In the genomic region with DNA sequence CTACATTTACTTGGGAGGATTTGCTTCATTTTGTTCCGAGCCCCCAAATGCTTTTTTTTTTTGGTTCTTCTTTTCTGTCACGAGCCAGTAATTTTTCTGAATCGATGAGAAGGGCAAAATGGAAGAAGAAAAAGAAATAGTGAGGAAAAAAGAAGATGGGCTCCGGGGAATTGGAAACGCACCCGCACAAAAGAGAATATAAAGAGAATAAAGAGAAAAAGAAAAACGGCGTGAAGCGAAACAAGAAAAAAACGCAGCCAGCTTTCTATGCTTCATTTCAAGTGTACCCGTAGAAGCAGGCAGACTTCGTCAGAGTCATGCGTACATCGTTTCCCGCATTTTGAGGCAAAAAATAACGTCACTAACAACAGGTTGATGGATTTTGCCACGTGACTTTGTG, we compare ENCODE assay signal across 1 worm cellular context.
TF ChIP-seq lines count a peak whose summit lies in the region.

No protein-coding gene starts in this region.

TF ChIP-seq in whole organism, L1 larva, 84 proteins besides CTCF, POLR2A, EP300 and RAD21 (continued from another document):
- no peak for TF ChIP-seq lir-3 (tag; optimal IDR thresholded peaks at IDR 0.05; lab: Kevin White, UChicago; ENCODE audit: poor library complexity)
- TF ChIP-seq lsy-2 (tag; optimal IDR thresholded peaks at IDR 0.05; lab: Kevin White, UChicago), result peak; percentile 1 to 21
- peak in 1 of 3 experiments; percentile 24 for TF ChIP-seq ceh-82 (tag; optimal IDR thresholded peaks at IDR 0.05; lab: Kevin White, UChicago)
- peak; percentile 11 for TF ChIP-seq nhr-20 (tag; optimal IDR thresholded peaks at IDR 0.05; lab: Kevin White, UChicago)
- no peak for TF ChIP-seq pqm-1 (tag; optimal IDR thresholded peaks at IDR 0.05; lab: Kevin White, UChicago)
- TF ChIP-seq nhr-11 (tag; optimal IDR thresholded peaks at IDR 0.05; lab: Kevin White, UChicago), result no peak
- peak; percentile 66 for TF ChIP-seq tbx-2 (tag; optimal IDR thresholded peaks at IDR 0.05; lab: Kevin White, UChicago)
- no peak for TF ChIP-seq ama-1 (optimal IDR thresholded peaks at IDR 0.05; lab: Kevin White, UChicago)
- no peak for TF ChIP-seq skn-1 (tag; optimal IDR thresholded peaks at IDR 0.05; lab: Kevin White, UChicago)
- TF ChIP-seq isw-1 (GFP tag; IDR thresholded peaks at IDR 0.05; lab: Robert Waterston, UW), result peak; percentile 13; the same call in 1 of the 2 replicates
- no peak for TF ChIP-seq zag-1 (tag; optimal IDR thresholded peaks at IDR 0.05; lab: Kevin White, UChicago)
